Worm (Caenorhabditis elegans) whole organism, mixed stage, embryonic: ENCODE results near the gene gas-1.

Experiments used
- drap-1 ChIP-seq: fragments of 200-800 bp; sonication (Bioruptor generic); optimal IDR thresholded peaks from 3 replicates; lab custom pipeline; 2018; ENCODE audit warnings: mild to moderate bottlenecking, missing genetic modification characterization, missing compliant biosample characterization
- snpc-4 ChIP-seq: fragments of 150-350 bp; optimal IDR thresholded peaks from 2 replicates; lab custom pipeline; 2014; ENCODE audit warnings: missing biosample characterization, missing genetic modification characterization

DNA sequence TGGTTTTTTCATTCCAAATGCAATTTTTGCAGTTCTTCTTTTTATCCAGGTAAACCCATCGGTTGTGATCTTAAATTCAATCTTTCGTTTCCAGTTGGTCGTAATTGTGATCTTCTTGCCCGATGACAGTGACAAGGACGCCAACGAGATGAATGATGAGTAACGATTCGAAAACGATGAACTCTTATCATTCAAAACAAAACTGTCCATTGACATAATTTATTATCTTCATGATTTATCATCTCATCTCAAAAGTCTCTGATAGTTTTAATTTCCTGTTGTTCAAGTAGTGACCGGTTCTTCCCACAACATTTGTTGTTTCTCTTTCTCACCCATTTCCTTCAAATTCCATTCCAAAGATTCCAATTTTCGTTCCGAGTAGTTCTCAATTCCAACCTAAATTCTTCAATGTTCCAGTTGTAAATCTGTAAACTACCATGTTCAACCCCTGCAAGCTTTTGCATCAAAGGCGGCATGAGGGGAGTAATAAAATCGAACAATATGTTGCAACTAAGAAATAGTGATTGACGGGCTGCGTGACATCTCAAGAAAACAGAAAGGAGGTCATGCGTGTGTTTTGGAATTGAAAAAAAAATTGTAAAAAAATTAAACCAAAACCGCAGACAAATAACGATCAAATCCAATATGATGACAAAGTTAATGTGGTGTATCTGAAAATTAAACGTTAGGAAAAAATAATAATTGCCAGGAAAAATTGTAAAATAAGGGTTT, 36.1 kb upstream of the gas-1 start:
- no peak for TF ChIP-seq drap-1
- TF ChIP-seq snpc-4: no peak
